Worm (Caenorhabditis elegans) whole organism, L1 larva: ENCODE measurements around the gene C04F5.9.

Experiments
- C34B4.2 ChIP-seq: sonication (generic microtip); optimal IDR thresholded peaks from 2 replicates; lab custom pipeline; 2017; ENCODE audit warnings: mild to moderate bottlenecking, missing genetic modification characterization, missing compliant biosample characterization
- ceh-82 ChIP-seq, 3 experiments: fragments of 150-350 bp in 1 of 3; sonication (generic microtip) in 2 of 3; optimal IDR thresholded peaks; 2 replicates each; lab custom pipeline; 2014 to 2017; ENCODE audit warnings: missing biosample characterization in 3 of 3, missing genetic modification characterization in 3 of 3
- ces-1 ChIP-seq: fragments of 150-350 bp; optimal IDR thresholded peaks from 2 replicates; lab custom pipeline; 2014; ENCODE audit warnings: missing biosample characterization, missing genetic modification reagents, missing genetic modification characterization
- fos-1 ChIP-seq: fragments of 150-350 bp; optimal IDR thresholded peaks from 2 replicates; lab custom pipeline; 2014; ENCODE audit warnings: missing biosample characterization, missing genetic modification characterization
- jun-1 ChIP-seq: fragments of 150-350 bp; optimal IDR thresholded peaks from 2 replicates; lab custom pipeline; 2014; ENCODE audit warnings: missing biosample characterization, missing genetic modification reagents, missing genetic modification characterization
- lin-15B ChIP-seq: fragments of 150-350 bp; sonication (generic microtip); optimal IDR thresholded peaks from 3 replicates; lab custom pipeline; 2014; ENCODE audit warnings: missing biosample characterization, missing genetic modification characterization
- lin-35 ChIP-seq, 2 experiments: fragments of 150-350 bp; optimal IDR thresholded peaks; 2 replicates each; lab custom pipeline; 2014; ENCODE audit warnings: missing biosample characterization in 2 of 2, missing genetic modification characterization in 2 of 2, missing genetic modification reagents in 2 of 2
- rnt-1 ChIP-seq: sonication (generic microtip); optimal IDR thresholded peaks from 2 replicates; lab custom pipeline; 2016; ENCODE audit warnings: mild to moderate bottlenecking, missing genetic modification characterization, moderate library complexity, missing compliant biosample characterization
- skn-1 ChIP-seq: fragments of 150-350 bp; optimal IDR thresholded peaks from 2 replicates; lab custom pipeline; 2014; ENCODE audit warnings: missing biosample characterization, missing genetic modification characterization
- unc-98 ChIP-seq: fragments of 200-800 bp; sonication (Bioruptor generic); IDR thresholded peaks from 2 replicates; pipeline ENCODE4 v1.3.6; 2022; ENCODE audit warnings: missing genetic modification characterization, missing compliant biosample characterization

- TF ChIP-seq rnt-1 (tag; lab: Kevin White, UChicago) (no peak), fos-1 (tag; lab: Kevin White, UChicago) (no peak), unc-98 (GFP tag; lab: Robert Waterston, UW) (no peak), ceh-82 (tag; optimal IDR thresholded peaks at IDR 0.05; lab: Kevin White, UChicago) (no peak), lin-15B (tag; lab: Kevin White, UChicago) (no peak), lin-35 (GFP tag; optimal IDR thresholded peaks at IDR 0.05; lab: Kevin White, UChicago) (no peak), skn-1 (tag; lab: Kevin White, UChicago) (no peak), ces-1 (GFP tag; lab: Kevin White, UChicago) (no peak), C34B4.2 (tag; lab: Kevin White, UChicago) (no peak), jun-1 (no peak)
These were observed 11.2 kb downstream of the C04F5.9 start, which contains the start of gene srab-3 for ce11 chrV:5107816-5108215.
